Fruit fly (Drosophila melanogaster) whole organism, embryonic: ENCODE results near the gene vih.

Experiments used
- Aef1 ChIP-seq: fragments of 200-800 bp; sonication (Bioruptor generic); IDR thresholded peaks from 3 replicates; pipeline ENCODE4 v1.3.6; 2022; ENCODE audit warnings: missing biosample characterization, missing genetic modification characterization
- BEAF-32 ChIP-seq: fragments of 200-800 bp; sonication (Bioruptor generic); optimal IDR thresholded peaks from 3 replicates; lab custom pipeline; 2017; ENCODE audit warnings: missing biosample characterization, missing genetic modification characterization, mild to moderate bottlenecking, moderate library complexity, missing genetic modification reagents
- CG10654 ChIP-seq: fragments of 200-800 bp; sonication (Bioruptor generic); optimal IDR thresholded peaks from 2 replicates; lab custom pipeline; 2016; ENCODE audit warnings: missing biosample characterization, missing genetic modification characterization
- CG12659 ChIP-seq: fragments of 200-800 bp; sonication (Bioruptor generic); optimal IDR thresholded peaks from 3 replicates; lab custom pipeline; 2017; ENCODE audit warnings: mild to moderate bottlenecking, missing biosample characterization, missing genetic modification reagents, missing genetic modification characterization
- CG13894 ChIP-seq: fragments of 200-800 bp; sonication (Bioruptor generic); optimal IDR thresholded peaks from 3 replicates; lab custom pipeline; 2018; ENCODE audit warnings: missing biosample characterization, mild to moderate bottlenecking, missing genetic modification characterization, moderate library complexity
- CG14860 ChIP-seq: fragments of 200-800 bp; sonication (Bioruptor generic); IDR thresholded peaks from 3 replicates; pipeline ENCODE4 v1.3.6; 2022; ENCODE audit warnings: missing biosample characterization, missing genetic modification characterization; ENCODE audit not compliant: partially characterized antibody
- CG18011 ChIP-seq: fragments of 200-800 bp; sonication (Bioruptor generic); optimal IDR thresholded peaks from 2 replicates; lab custom pipeline; 2017; ENCODE audit warnings: missing biosample characterization, missing genetic modification characterization, mild to moderate bottlenecking, moderate library complexity, missing genotype
- CG1832 ChIP-seq: fragments of 200-800 bp; sonication (Bioruptor generic); optimal IDR thresholded peaks from 2 replicates; lab custom pipeline; 2017; ENCODE audit warnings: missing biosample characterization, mild to moderate bottlenecking, missing genetic modification characterization, inconsistent platforms
- CG2120 ChIP-seq: fragments of 200-800 bp; sonication (Bioruptor generic); optimal IDR thresholded peaks from 3 replicates; lab custom pipeline; 2016; ENCODE audit warnings: missing biosample characterization, missing genetic modification characterization
- CG2129 ChIP-seq: fragments of 200-800 bp; sonication (Bioruptor generic); IDR thresholded peaks from 2 replicates; pipeline ENCODE4 v1.3.6; 2022; ENCODE audit warnings: missing biosample characterization, missing genetic modification characterization; ENCODE audit not compliant: partially characterized antibody
- CG30020 ChIP-seq: fragments of 200-800 bp; optimal IDR thresholded peaks from 2 replicates; lab custom pipeline; 2019; ENCODE audit warnings: missing biosample characterization, mild to moderate bottlenecking, missing genetic modification characterization, moderate library complexity
- CG31224 ChIP-seq: fragments of 200-800 bp; sonication (Bioruptor generic); IDR thresholded peaks from 2 replicates; pipeline ENCODE4 v1.3.6; 2022; ENCODE audit warnings: missing biosample characterization, missing genetic modification characterization
- CG34422 ChIP-seq: fragments of 200-800 bp; sonication (Bioruptor generic); IDR thresholded peaks from 3 replicates; pipeline ENCODE4 v1.3.6; 2022; ENCODE audit warnings: missing biosample characterization, missing genetic modification characterization
- CG4617 ChIP-seq: fragments of 200-800 bp; sonication (Bioruptor generic); optimal IDR thresholded peaks from 3 replicates; lab custom pipeline; 2016; ENCODE audit warnings: missing biosample characterization, missing genetic modification characterization, borderline replicate concordance
- CG7357 ChIP-seq: fragments of 200-800 bp; sonication (Bioruptor generic); IDR thresholded peaks from 3 replicates; pipeline ENCODE4 v1.3.6; 2022; ENCODE audit warnings: missing biosample characterization, missing genetic modification characterization
- CG8388 ChIP-seq: fragments of 200-800 bp; sonication (Bioruptor generic); optimal IDR thresholded peaks from 2 replicates; lab custom pipeline; 2019; ENCODE audit warnings: missing biosample characterization, mild to moderate bottlenecking, missing genetic modification characterization, moderate library complexity
- CG8765 ChIP-seq: fragments of 200-800 bp; sonication (Bioruptor generic); IDR thresholded peaks from 2 replicates; pipeline ENCODE4 v1.3.6; 2022; ENCODE audit warnings: missing biosample characterization, missing genetic modification characterization
- CG9727 ChIP-seq: fragments of 200-800 bp; sonication (Bioruptor generic); optimal IDR thresholded peaks from 3 replicates; lab custom pipeline; 2017; ENCODE audit warnings: missing biosample characterization, mild to moderate bottlenecking, missing genetic modification characterization
- Dad ChIP-seq: fragments of 200-800 bp; sonication (Bioruptor generic); optimal IDR thresholded peaks from 3 replicates; lab custom pipeline; 2016; ENCODE audit warnings: missing biosample characterization, missing genetic modification characterization
- Fer1 ChIP-seq: fragments of 200-800 bp; sonication (Bioruptor generic); optimal IDR thresholded peaks from 2 replicates; lab custom pipeline; 2017; ENCODE audit warnings: missing biosample characterization, mild to moderate bottlenecking, missing genetic modification characterization
- H15 ChIP-seq: fragments of 200-800 bp; sonication (Bioruptor generic); IDR thresholded peaks from 3 replicates; pipeline ENCODE4 v1.3.6; 2022; ENCODE audit warnings: missing biosample characterization, missing genetic modification characterization
- HLH4C ChIP-seq: fragments of 200-800 bp; sonication (Bioruptor generic); IDR thresholded peaks from 3 replicates; pipeline ENCODE4 v1.3.6; 2022; ENCODE audit warnings: missing biosample characterization, missing genetic modification characterization; ENCODE audit not compliant: partially characterized antibody
- Hr39 ChIP-seq: fragments of >200 bp; optimal IDR thresholded peaks from 2 replicates; lab custom pipeline; 2017
- Kr ChIP-seq: fragments of 200-800 bp; sonication (Bioruptor generic); optimal IDR thresholded peaks from 2 replicates; lab custom pipeline; 2017; ENCODE audit warnings: missing biosample characterization, mild to moderate bottlenecking, missing genetic modification characterization
- MESR4 ChIP-seq: fragments of 200-800 bp; sonication (Bioruptor generic); optimal IDR thresholded peaks from 2 replicates; lab custom pipeline; 2018; ENCODE audit warnings: missing biosample characterization, mild to moderate bottlenecking, missing genetic modification characterization, moderate library complexity
- Meics ChIP-seq: fragments of 200-800 bp; sonication (Bioruptor generic); optimal IDR thresholded peaks from 2 replicates; lab custom pipeline; 2017; ENCODE audit warnings: missing biosample characterization, mild to moderate bottlenecking, missing genetic modification characterization
- Side ChIP-seq: fragments of 200-800 bp; sonication (Bioruptor generic); optimal IDR thresholded peaks from 2 replicates; lab custom pipeline; 2016; ENCODE audit warnings: missing biosample characterization, missing genetic modification characterization
- TFAM ChIP-seq: fragments of 200-800 bp; sonication (Bioruptor generic); optimal IDR thresholded peaks from 2 replicates; lab custom pipeline; 2017; ENCODE audit warnings: missing biosample characterization, missing genetic modification characterization, inconsistent platforms
- ap ChIP-seq: fragments of 200-800 bp; sonication (Bioruptor generic); IDR thresholded peaks from 2 replicates; pipeline ENCODE4 v1.3.6; 2022; ENCODE audit warnings: missing biosample characterization, missing genetic modification characterization
- ara ChIP-seq: fragments of 200-800 bp; sonication (Bioruptor generic); IDR thresholded peaks from 2 replicates; pipeline ENCODE4 v1.3.6; 2022; ENCODE audit warnings: missing biosample characterization, missing genetic modification characterization
- bab2 ChIP-seq: fragments of 200-800 bp; sonication (Bioruptor generic); optimal IDR thresholded peaks from 2 replicates; lab custom pipeline; 2016; ENCODE audit warnings: missing biosample characterization, missing genetic modification characterization
- caup ChIP-seq: fragments of 200-800 bp; sonication (Bioruptor generic); optimal IDR thresholded peaks from 3 replicates; lab custom pipeline; 2017; ENCODE audit warnings: missing biosample characterization, mild to moderate bottlenecking, missing genetic modification characterization, moderate library complexity; ENCODE audit not compliant: severe bottlenecking
- dati ChIP-seq: fragments of 200-800 bp; sonication (Bioruptor generic); IDR thresholded peaks from 2 replicates; pipeline ENCODE4 v1.3.6; 2022; ENCODE audit warnings: missing biosample characterization, missing genetic modification characterization
- dmrt11E ChIP-seq: fragments of 200-800 bp; sonication (Bioruptor generic); optimal IDR thresholded peaks from 3 replicates; lab custom pipeline; 2018; ENCODE audit warnings: missing biosample characterization, mild to moderate bottlenecking, missing genetic modification characterization, moderate library complexity
- en ChIP-seq: fragments of 200-800 bp; sonication (Bioruptor generic); optimal IDR thresholded peaks from 2 replicates; lab custom pipeline; 2016; ENCODE audit warnings: missing biosample characterization, missing genetic modification characterization
- ewg ChIP-seq: fragments of 200-800 bp; sonication (Bioruptor generic); optimal IDR thresholded peaks from 3 replicates; lab custom pipeline; 2017; ENCODE audit warnings: mild to moderate bottlenecking, missing biosample characterization, missing genetic modification reagents, missing genetic modification characterization
- ftz-f1 ChIP-seq: fragments of 200-800 bp; sonication (Bioruptor generic); optimal IDR thresholded peaks from 2 replicates; lab custom pipeline; 2016; ENCODE audit warnings: missing biosample characterization, missing genetic modification characterization
- fu2 ChIP-seq: fragments of 200-800 bp; sonication (Bioruptor generic); optimal IDR thresholded peaks from 2 replicates; lab custom pipeline; 2016; ENCODE audit warnings: missing biosample characterization, missing genetic modification characterization
- kah ChIP-seq: fragments of 200-800 bp; sonication (Bioruptor generic); optimal IDR thresholded peaks from 2 replicates; lab custom pipeline; 2018; ENCODE audit warnings: missing biosample characterization, mild to moderate bottlenecking, missing genetic modification characterization
- ken ChIP-seq: fragments of 200-800 bp; sonication (Bioruptor generic); IDR thresholded peaks from 3 replicates; pipeline ENCODE4 v1.3.6; 2022; ENCODE audit warnings: missing biosample characterization, missing genetic modification characterization
- mld ChIP-seq: fragments of 200-800 bp; sonication (Bioruptor generic); IDR thresholded peaks from 3 replicates; pipeline ENCODE4 v1.3.6; 2022; ENCODE audit warnings: missing biosample characterization, missing genetic modification characterization; ENCODE audit not compliant: partially characterized antibody
- nau ChIP-seq: fragments of 200-800 bp; sonication (Bioruptor generic); optimal IDR thresholded peaks from 3 replicates; lab custom pipeline; 2017; ENCODE audit warnings: missing biosample characterization, mild to moderate bottlenecking, missing genetic modification characterization, missing genetic modification reagents
- pb ChIP-seq: fragments of 200-800 bp; sonication (Bioruptor generic); optimal IDR thresholded peaks from 3 replicates; lab custom pipeline; 2016; ENCODE audit warnings: missing biosample characterization, missing genetic modification characterization
- psq ChIP-seq: fragments of 200-800 bp; sonication (Bioruptor generic); optimal IDR thresholded peaks from 2 replicates; lab custom pipeline; 2017; ENCODE audit warnings: missing biosample characterization, missing genetic modification characterization
- sc ChIP-seq, 3 experiments: fragments of >200 bp in 2 of 3; fragments of 200-800 bp in 1 of 3; sonication (Bioruptor generic) in 1 of 3; optimal IDR thresholded peaks; 2 replicates in 2 of 3; 3 replicates in 1 of 3; lab custom pipeline; 2017; ENCODE audit warnings: mild to moderate bottlenecking in 1 of 3, missing biosample characterization in 1 of 3, missing genetic modification characterization in 1 of 3, missing genetic modification reagents in 1 of 3
- sens-2 ChIP-seq: fragments of 200-800 bp; sonication (Bioruptor generic); IDR thresholded peaks from 2 replicates; pipeline ENCODE4 v1.3.6; 2022; ENCODE audit warnings: missing biosample characterization, missing genetic modification characterization
- slou ChIP-seq: fragments of 200-800 bp; sonication (Bioruptor generic); optimal IDR thresholded peaks from 3 replicates; lab custom pipeline; 2016; ENCODE audit warnings: missing biosample characterization, missing genetic modification characterization
- stc ChIP-seq: fragments of 200-800 bp; sonication (Bioruptor generic); IDR thresholded peaks from 2 replicates; pipeline ENCODE4 v1.3.6; 2022; ENCODE audit warnings: missing biosample characterization, missing genetic modification characterization
- wor ChIP-seq: fragments of 200-800 bp; sonication (Bioruptor generic); IDR thresholded peaks from 2 replicates; pipeline ENCODE4 v1.3.6; 2022; ENCODE audit warnings: missing biosample characterization, missing genetic modification characterization

vih gene

DNA sequence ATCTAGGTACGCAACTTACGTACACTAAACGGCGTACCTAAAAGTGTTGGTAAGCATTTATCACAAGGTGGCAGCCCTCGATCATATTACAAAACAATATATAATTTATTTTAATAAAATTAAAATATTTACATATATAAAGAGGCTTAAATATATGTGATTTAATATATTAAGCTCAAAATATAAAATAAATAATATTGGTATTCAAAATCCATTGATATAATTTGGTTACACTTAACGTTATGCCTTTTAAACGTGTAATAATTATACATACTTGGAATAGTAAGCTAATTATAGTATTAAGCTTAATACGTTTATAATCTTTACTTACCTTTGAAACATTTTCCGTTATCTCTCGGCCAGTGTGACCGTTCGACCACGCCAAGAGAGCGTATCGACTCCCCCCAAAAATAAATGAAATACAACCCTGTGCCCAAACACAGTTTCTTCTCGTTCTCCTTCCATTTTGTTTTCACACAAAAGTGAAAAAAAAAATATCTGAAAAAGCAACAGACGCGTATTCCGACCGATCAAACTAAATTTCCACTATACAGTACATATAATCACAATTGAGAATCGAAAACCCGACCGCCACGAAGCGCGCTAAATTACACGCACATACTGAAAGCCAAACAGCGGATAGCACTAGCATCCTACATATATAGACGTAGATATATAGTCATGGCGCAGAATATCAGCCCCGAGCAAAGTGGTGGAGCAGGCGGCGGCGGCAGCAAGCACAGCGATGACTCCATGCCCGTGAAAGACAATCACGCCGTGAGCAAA lies at the start of gene vih, which contains the start of gene CG10646 (continued):
- TF ChIP-seq CG13894 (tag; lab: Kevin White, UChicago) (peak; percentile 18), wor (GFP tag; lab: Robert Waterston, UW) (no peak), CG18011 (GFP tag; lab: Kevin White, UChicago) (no peak), Kr (GFP tag; lab: Kevin White, UChicago) (no peak), Side (GFP tag; lab: Kevin White, UChicago) (peak; percentile 33), CG12659 (peak; percentile 75), psq (peak; percentile 24), MESR4 (peak; percentile 96), BEAF-32 (GFP tag; lab: Kevin White, UChicago) (peak; percentile 50), pb (GFP tag; lab: Kevin White, UChicago) (no peak), ken (GFP tag; lab: Robert Waterston, UW) (no peak; the same call in 2 of the 3 replicates), slou (GFP tag; lab: Kevin White, UChicago) (no peak), Meics (GFP tag; lab: Kevin White, UChicago) (peak; percentile 70), Dad (peak; percentile 24), ftz-f1 (GFP tag; lab: Kevin White, UChicago) (peak; percentile 25), Aef1 (GFP tag; lab: Robert Waterston, UW) (no peak), mld (no peak), ap (GFP tag; lab: Robert Waterston, UW) (no peak), TFAM (GFP tag; lab: Kevin White, UChicago) (no peak), stc (GFP tag; lab: Robert Waterston, UW) (no peak; the same call in 1 of the 2 replicates), HLH4C (GFP tag; lab: Robert Waterston, UW) (no peak; the same call in 2 of the 3 replicates), CG9727 (peak; percentile 55), CG2129 (GFP tag; lab: Robert Waterston, UW) (no peak), sens-2 (GFP tag; lab: Robert Waterston, UW) (no peak), kah (GFP tag; lab: Kevin White, UChicago) (no peak), Hr39 (no peak), en (GFP tag; lab: Kevin White, UChicago) (no peak), fu2 (GFP tag; lab: Kevin White, UChicago) (no peak), CG8388 (GFP tag; lab: Kevin White, UChicago) (peak; percentile 26), CG2120 (GFP tag; lab: Kevin White, UChicago) (peak; percentile 51), CG14860 (GFP tag; lab: Robert Waterston, UW) (no peak), nau (no peak), CG7357 (GFP tag; lab: Robert Waterston, UW) (no peak), CG10654 (GFP tag; lab: Kevin White, UChicago) (peak; percentile 79), ewg (GFP tag; lab: Kevin White, UChicago) (peak; percentile 27), ara (GFP tag; lab: Robert Waterston, UW) (no peak), Fer1 (GFP tag; lab: Kevin White, UChicago) (peak; percentile 57), dmrt11E (tag; lab: Kevin White, UChicago) (peak; percentile 56), dati (GFP tag; lab: Robert Waterston, UW) (no peak), CG30020 (tag; lab: Kevin White, UChicago) (peak; percentile 53), CG31224 (GFP tag; lab: Robert Waterston, UW) (no peak), CG8765 (GFP tag; lab: Robert Waterston, UW) (no peak), CG34422 (peak; percentile 46; the same call in 1 of the 3 replicates), bab2 (GFP tag; lab: Kevin White, UChicago) (no peak), caup (GFP tag; lab: Kevin White, UChicago) (peak; percentile 47), CG4617 (peak; percentile 75), H15 (GFP tag; lab: Robert Waterston, UW) (0 out of 3 replicates have a peak, but pooled peaks have one; percentile 6), sc (optimal IDR thresholded peaks at IDR 0.05; lab: Kevin White, UChicago) (no peak), sc (GFP tag; optimal IDR thresholded peaks at IDR 0.05; lab: Kevin White, UChicago) (no peak), CG1832 (GFP tag; lab: Kevin White, UChicago) (no peak)
